Worm (Caenorhabditis elegans): ENCODE measurements around the gene drd-1.

The drd-1 gene

DNA sequence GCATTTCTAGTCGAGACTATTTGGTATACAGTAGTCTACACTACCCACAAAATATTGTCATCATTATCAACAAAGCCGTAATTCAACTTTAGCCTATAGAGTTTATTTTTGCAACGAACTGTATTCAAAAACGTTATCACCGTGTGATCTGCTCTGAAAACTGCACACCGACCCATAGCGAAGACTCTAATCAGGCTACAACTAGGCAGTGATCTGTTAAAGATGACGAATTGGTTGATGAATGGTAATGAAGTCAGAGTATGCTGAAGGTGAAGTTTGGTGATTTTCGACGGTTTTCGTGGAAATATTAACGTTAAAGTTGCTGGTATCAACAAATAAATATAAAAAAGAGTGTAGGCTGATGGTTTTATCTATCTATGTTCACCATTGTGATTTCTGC lies 954 bp upstream of the drd-1 start (continued):
- TF ChIP-seq rbr-2 (tag; optimal IDR thresholded peaks at IDR 0.05): no peak
- peak; percentile 76 for TF ChIP-seq hlh-11 (tag; optimal IDR thresholded peaks at IDR 0.05)
- no peak for TF ChIP-seq attf-4 (tag; optimal IDR thresholded peaks at IDR 0.05)
- TF ChIP-seq madf-5 (GFP tag; IDR thresholded peaks at IDR 0.05): no peak

DNA sequence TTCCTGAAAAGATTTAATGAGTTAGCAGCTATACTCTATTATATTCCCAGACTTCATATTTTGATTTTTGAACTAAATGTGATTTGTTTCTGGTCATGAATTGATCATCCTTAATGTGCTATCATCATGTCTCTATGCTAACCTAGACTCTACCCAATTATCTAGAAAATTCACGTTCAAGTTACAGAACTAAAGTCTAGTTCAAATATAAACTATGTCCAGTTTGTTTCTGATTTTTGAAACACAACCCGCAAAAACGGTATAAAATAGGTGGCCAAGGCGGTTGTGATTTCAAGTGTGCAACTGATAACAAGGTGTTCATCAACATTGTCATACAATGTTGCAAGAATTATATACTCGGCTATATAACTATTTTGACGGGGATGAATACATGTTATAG lies 2.9 kb downstream of the drd-1 start, which contains the start of gene F49E12.10:
TSS of gene F49E12.10 (plus strand) at position 301 of the 400 bp plus-strand sequence.
- peak; percentile 8 for TF ChIP-seq nhr-28 (tag; optimal IDR thresholded peaks at IDR 0.05)
- peak; percentile 38; the same call in 1 of the 2 replicates for TF ChIP-seq dmd-6 (GFP tag; IDR thresholded peaks at IDR 0.05)
- TF ChIP-seq pqm-1 (tag; optimal IDR thresholded peaks at IDR 0.05): peak; percentile 25
- no peak for TF ChIP-seq lin-38 (GFP tag; IDR thresholded peaks at IDR 0.05)
- TF ChIP-seq set-16 (GFP tag; IDR thresholded peaks at IDR 0.05): no peak

ce11 chrII:8392215-8392614 lies 4.4 kb downstream of the drd-1 start:
- TF ChIP-seq zfp-3 (GFP tag; conservative IDR thresholded peaks at IDR 0.05) (no peak), dmd-6 (GFP tag; IDR thresholded peaks at IDR 0.05) (peak; percentile 27; the same call in 1 of the 2 replicates), hlh-11 (tag; optimal IDR thresholded peaks at IDR 0.05) (peak; percentile 1), nhr-77 (tag; optimal IDR thresholded peaks at IDR 0.05) (peak; percentile 11), vab-7 (GFP tag; IDR thresholded peaks at IDR 0.05) (no peak), F44E2.7 (GFP tag; IDR thresholded peaks at IDR 0.05) (no peak), daf-16 (GFP tag; optimal IDR thresholded peaks at IDR 0.05) (no peak), daf-16 (tag; optimal IDR thresholded peaks at IDR 0.05) (peak; percentile 37), zip-11 (GFP tag; IDR thresholded peaks at IDR 0.05) (no peak), pqm-1 (tag; optimal IDR thresholded peaks at IDR 0.05) (peak; percentile 62), nhr-6 (tag; optimal IDR thresholded peaks at IDR 0.05) (no peak), madf-5 (GFP tag; IDR thresholded peaks at IDR 0.05) (no peak), ceh-20 (GFP tag; IDR thresholded peaks at IDR 0.05) (no peak), daf-19 (GFP tag; conservative IDR thresholded peaks at IDR 0.05) (no peak), aly-2 (tag; optimal IDR thresholded peaks at IDR 0.05) (no peak), skn-1 (tag; optimal IDR thresholded peaks at IDR 0.05) (no peak), D1046.2 (GFP tag; IDR thresholded peaks at IDR 0.05) (no peak), dve-1 (tag; optimal IDR thresholded peaks at IDR 0.05; ENCODE audit: insufficient read depth) (peak; percentile 3), nhr-28 (tag; optimal IDR thresholded peaks at IDR 0.05) (peak; percentile 77), nhr-11 (tag; optimal IDR thresholded peaks at IDR 0.05) (no peak), nhr-102 (tag; optimal IDR thresholded peaks at IDR 0.05) (no peak), mxl-2 (GFP tag; conservative IDR thresholded peaks at IDR 0.05) (no peak), zip-2 (tag; optimal IDR thresholded peaks at IDR 0.05) (no peak), php-3 (GFP tag; IDR thresholded peaks at IDR 0.05) (no peak), lin-15B (tag; optimal IDR thresholded peaks at IDR 0.05) (no peak), aha-1 (tag) (no peak), mep-1 (tag; optimal IDR thresholded peaks at IDR 0.05) (no peak), snpc-1.2 (GFP tag; IDR thresholded peaks at IDR 0.05) (no peak)

- TF ChIP-seq tag-97 (GFP tag; IDR thresholded peaks at IDR 0.05) (no peak), set-16 (GFP tag; IDR thresholded peaks at IDR 0.05) (no peak), hif-1 (tag; optimal IDR thresholded peaks at IDR 0.05) (no peak), vab-7 (GFP tag; IDR thresholded peaks at IDR 0.05) (no peak), dve-1 (tag; optimal IDR thresholded peaks at IDR 0.05; ENCODE audit: insufficient read depth) (peak; percentile 24), pqm-1 (tag; optimal IDR thresholded peaks at IDR 0.05) (no peak), nhr-28 (tag; optimal IDR thresholded peaks at IDR 0.05) (no peak), zfp-3 (GFP tag; conservative IDR thresholded peaks at IDR 0.05) (no peak)
Measured at ce11 chrII:8394205-8394604, 6.4 kb downstream of the drd-1 start, which contains the start of gene F49E12.8. F49E12.8 (minus strand) TSS chrII:8394305.

DNA sequence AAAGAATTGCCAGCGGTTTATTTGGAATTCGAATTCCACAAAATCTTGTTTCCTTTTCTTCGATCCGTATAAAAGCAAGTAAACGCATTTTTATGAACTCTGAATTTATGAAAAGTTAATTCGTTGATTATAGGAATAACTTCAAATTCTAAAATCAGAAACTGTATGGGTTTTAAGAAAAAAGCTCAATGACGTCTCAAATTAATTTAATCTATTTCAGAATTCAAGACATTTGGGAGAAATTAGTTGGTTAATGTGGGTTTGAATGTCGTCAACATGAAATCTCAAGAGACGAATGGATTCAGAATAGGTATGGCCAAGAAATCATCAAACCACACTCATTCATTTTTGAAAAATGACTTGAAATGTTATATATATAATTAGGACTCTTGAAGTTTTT lies 8.2 kb downstream of the drd-1 start, which contains the start of gene F49E12.7:
TSS of gene F49E12.7 (minus strand) at position 101 of the 400 bp plus-strand sequence.
- TF ChIP-seq T26A8.4 (GFP tag; IDR thresholded peaks at IDR 0.05) (no peak), ceh-20 (GFP tag; IDR thresholded peaks at IDR 0.05) (no peak), nhr-10 (tag; optimal IDR thresholded peaks at IDR 0.05) (no peak), nhr-77 (tag; optimal IDR thresholded peaks at IDR 0.05) (no peak), F26F4.8 (GFP tag; conservative IDR thresholded peaks at IDR 0.05) (no peak), ctbp-1 (GFP tag; IDR thresholded peaks at IDR 0.05) (no peak), dmd-9 (GFP tag; IDR thresholded peaks at IDR 0.05) (no peak), dve-1 (tag; optimal IDR thresholded peaks at IDR 0.05; ENCODE audit: insufficient read depth) (no peak), mep-1 (tag; optimal IDR thresholded peaks at IDR 0.05) (no peak), ztf-11 (tag; optimal IDR thresholded peaks at IDR 0.05) (no peak), php-3 (GFP tag; IDR thresholded peaks at IDR 0.05) (no peak), F37D6.2 (tag; optimal IDR thresholded peaks at IDR 0.05) (no peak), egl-27 (tag; optimal IDR thresholded peaks at IDR 0.05) (no peak), ceh-62 (tag; optimal IDR thresholded peaks at IDR 0.05) (no peak), nhr-48 (tag; optimal IDR thresholded peaks at IDR 0.05) (no peak), snpc-4 (tag; optimal IDR thresholded peaks at IDR 0.05) (no peak), duxl-1 (tag; optimal IDR thresholded peaks at IDR 0.05; ENCODE audit: poor library complexity) (no peak)
